Worm (Caenorhabditis elegans) whole organism, L4/young adult: ENCODE results near the gene srx-112.

ENCODE experiments used
- W03F9.2 ChIP-seq: fragments of 150-350 bp; optimal IDR thresholded peaks from 2 replicates; lab custom pipeline; 2014; ENCODE audit warnings: missing biosample characterization, missing genetic modification characterization
- dao-5 ChIP-seq: sonication (generic microtip); optimal IDR thresholded peaks from 2 replicates; lab custom pipeline; 2016; ENCODE audit warnings: missing genotype, missing genetic modification characterization, moderate library complexity, missing compliant biosample characterization
- him-1 ChIP-seq: sonication (generic microtip); optimal IDR thresholded peaks from 2 replicates; lab custom pipeline; 2016; ENCODE audit warnings: missing genotype, missing genetic modification reagents, missing genetic modification characterization, missing compliant biosample characterization

DNA sequence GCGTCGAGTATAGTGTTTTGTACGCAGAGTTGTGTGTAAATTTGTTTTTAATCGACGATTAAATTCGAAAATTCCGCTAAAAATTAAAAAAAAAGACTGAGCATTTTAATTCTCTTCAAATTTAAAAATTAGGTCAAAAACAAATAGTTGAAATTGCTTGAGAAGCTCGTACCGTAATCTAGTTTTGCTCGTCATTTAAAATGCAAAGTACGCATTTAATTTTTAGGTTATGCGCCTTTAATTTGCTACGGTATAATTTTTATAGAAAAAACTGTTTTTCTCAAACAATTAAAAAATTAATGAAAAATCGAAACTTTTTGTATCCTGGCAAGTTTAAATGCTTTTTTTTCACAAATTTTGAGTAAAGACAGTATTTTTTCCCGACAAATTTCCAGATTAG is 44.3 kb upstream of the srx-112 start:
- TF ChIP-seq dao-5 (tag; lab: Kevin White, UChicago) (no peak), him-1 (tag; lab: Kevin White, UChicago) (no peak), W03F9.2 (tag; lab: Kevin White, UChicago) (no peak)
